Worm (Caenorhabditis elegans): Measurements from ENCODE around the gene ZC239.17.

- TF ChIP-seq klf-2 (GFP tag; conservative IDR thresholded peaks at IDR 0.05), result no peak
- no peak for TF ChIP-seq cog-1 (tag; optimal IDR thresholded peaks at IDR 0.05)
- no peak for TF ChIP-seq flt-1 (GFP tag; IDR thresholded peaks at IDR 0.05)
These were observed 11.8 kb downstream of the ZC239.17 start, which contains the start of gene ZC239.4 for ce11 chrII:3213898-3214297.
